Fruit fly (Drosophila melanogaster): Measurements from ENCODE around the gene CG46025.

DNA sequence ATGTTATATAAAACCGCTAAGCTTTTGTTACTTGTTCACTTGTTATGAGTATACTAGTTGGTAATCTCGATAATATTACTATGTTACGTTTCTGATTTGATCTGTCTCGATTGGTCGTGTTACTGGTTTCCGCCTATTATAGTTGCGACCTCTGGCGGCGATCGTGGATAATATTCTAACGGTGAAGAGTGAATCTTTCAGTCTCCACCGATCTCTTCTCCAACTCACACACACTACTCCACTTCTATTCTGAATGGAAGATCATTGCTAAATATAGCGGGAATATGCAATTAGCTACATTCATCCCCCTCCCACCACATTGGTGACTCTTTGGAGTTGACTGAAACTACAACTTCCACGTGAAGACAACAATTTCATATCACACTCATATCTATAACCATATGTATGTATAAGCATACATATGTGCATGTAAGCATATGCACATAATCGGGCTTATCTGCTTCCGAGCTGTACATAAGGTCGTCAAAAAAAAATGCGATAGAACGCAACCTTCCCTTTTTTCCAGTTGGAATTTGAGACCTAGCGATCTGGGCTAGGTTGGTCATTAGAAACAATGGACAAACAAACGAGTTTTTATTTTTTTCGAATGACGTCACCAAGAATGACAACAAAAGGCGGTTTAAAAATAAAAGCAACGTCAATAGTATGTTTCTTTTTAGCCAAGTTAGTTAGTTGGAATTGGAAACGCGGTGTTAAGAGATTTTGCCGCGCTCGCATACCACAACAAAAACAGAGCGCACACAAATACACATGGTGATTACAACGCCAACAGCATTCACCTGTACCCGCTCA lies 55.1 kb downstream of the CG46025 start:
- TF ChIP-seq Pif1A (GFP tag; optimal IDR thresholded peaks at IDR 0.05) (no peak), CG8301 (tag; optimal IDR thresholded peaks at IDR 0.05) (no peak), CG4496 (GFP tag; IDR thresholded peaks at IDR 0.05) (no peak; the same call in 2 of the 3 replicates)

Measured in whole organism, pupa.